Worm (Caenorhabditis elegans): ENCODE results near the gene cyn-11.

Gene cyn-11

DNA sequence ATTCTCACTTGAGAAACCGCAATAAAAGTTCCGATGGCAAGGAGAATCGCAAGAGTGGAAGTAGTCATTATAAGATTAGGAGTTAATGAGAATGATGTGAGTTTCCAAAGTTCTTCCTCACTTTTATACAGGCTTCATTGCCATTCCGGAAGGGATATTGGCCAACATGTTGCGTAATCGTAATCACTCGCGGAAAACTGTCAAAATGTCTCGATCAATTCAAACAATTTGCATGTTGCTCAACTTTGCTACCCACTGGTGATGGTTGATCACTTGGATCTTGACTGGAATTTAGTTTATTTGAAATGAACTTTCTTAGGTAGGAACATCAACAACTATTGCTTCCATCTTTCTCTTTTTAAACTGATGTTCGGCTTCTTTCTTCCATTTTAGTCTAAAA lies 21.4 kb upstream of the cyn-11 start, which contains the start of gene idpb-4:
Gene idpb-4, minus strand, starts transcription at position 101 of the 400 bp plus-strand sequence.
- TF ChIP-seq efl-1 (optimal IDR thresholded peaks at IDR 0.05) (no peak), efl-1 (GFP tag; optimal IDR thresholded peaks at IDR 0.05 in 1 of 2) (peak in 1 of 2 experiments; percentile 24), snpc-4 (tag; optimal IDR thresholded peaks at IDR 0.05) (no peak), lir-3 (tag; optimal IDR thresholded peaks at IDR 0.05; ENCODE audit: poor library complexity) (no peak)

DNA sequence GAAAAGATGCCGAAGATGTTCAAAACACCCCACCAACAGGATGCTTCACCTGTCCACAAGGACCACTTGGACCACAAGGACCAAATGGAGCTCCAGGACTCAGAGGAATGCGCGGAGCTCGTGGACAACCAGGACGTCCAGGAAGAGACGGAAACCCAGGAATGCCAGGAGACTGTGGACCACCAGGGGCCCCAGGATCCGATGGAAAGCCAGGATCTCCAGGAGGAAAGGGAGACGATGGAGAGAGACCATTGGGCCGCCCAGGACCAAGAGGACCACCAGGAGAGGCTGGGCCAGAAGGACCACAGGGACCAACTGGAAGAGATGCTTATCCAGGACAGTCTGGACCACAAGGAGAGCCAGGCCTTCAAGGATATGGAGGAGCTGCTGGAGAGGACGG lies 17.5 kb upstream of the cyn-11 start:
- TF ChIP-seq hpl-2 (GFP tag; optimal IDR thresholded peaks at IDR 0.05) (no peak), lin-13 (GFP tag; optimal IDR thresholded peaks at IDR 0.05) (no peak), mab-9 (GFP tag; IDR thresholded peaks at IDR 0.05) (no peak), nhr-84 (tag; optimal IDR thresholded peaks at IDR 0.05) (no peak), blmp-1 (tag; optimal IDR thresholded peaks at IDR 0.05) (no peak), lin-39 (tag; optimal IDR thresholded peaks at IDR 0.05) (no peak), nhr-28 (tag; optimal IDR thresholded peaks at IDR 0.05) (no peak), unc-130 (tag; optimal IDR thresholded peaks at IDR 0.05) (no peak), egl-13 (tag; optimal IDR thresholded peaks at IDR 0.05) (no peak), nhr-11 (tag; optimal IDR thresholded peaks at IDR 0.05) (no peak), irx-1 (tag; optimal IDR thresholded peaks at IDR 0.05) (no peak), zip-4 (GFP tag; optimal IDR thresholded peaks at IDR 0.05) (no peak), hlh-4 (tag; optimal IDR thresholded peaks at IDR 0.05) (no peak), ceh-90 (tag; optimal IDR thresholded peaks at IDR 0.05) (no peak), ceh-63 (GFP tag; optimal IDR thresholded peaks at IDR 0.05) (no peak), pax-3 (tag; optimal IDR thresholded peaks at IDR 0.05) (no peak), nhr-71 (tag; optimal IDR thresholded peaks at IDR 0.05) (no peak), lsy-2 (tag; optimal IDR thresholded peaks at IDR 0.05) (no peak), jun-1 (tag; optimal IDR thresholded peaks at IDR 0.05) (no peak)

DNA sequence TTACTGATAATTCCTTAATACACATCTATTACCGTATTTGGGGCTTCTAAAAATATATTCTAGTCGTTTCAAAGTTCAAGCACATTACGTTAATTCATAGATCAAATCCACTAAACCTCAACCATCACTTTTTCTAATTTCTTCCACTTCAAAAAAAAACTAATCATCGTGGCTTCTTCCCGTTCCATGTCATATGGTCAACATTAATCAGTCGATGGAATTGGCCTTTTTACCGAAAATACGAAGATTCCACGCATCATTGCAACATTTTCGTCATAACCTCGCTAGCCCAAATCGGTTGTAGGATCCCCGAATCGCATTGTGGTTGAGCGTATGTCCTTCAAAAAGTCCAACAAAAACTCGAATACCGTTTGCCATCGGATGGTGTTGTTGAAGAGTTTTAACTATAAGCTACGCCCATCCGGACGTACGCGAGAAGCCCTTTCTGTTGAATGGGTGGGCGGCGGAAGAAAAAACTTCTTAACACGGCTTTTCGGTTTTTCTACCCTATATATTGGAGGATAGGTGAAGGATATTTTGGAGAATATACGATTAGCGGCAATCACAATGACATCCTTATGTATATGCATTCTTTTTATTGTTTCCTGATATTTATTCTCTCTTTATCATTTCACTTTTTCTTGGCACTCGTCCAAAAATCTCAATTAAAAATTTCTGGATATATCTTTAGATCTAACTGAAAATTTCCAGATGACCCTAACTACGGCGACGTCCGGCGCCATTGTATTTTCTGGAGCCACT lies 16.4 kb upstream of the cyn-11 start, which contains the start of gene rol-6:
Gene rol-6, plus strand, starts transcription at position 712 of the 762 bp plus-strand sequence.
- TF ChIP-seq fkh-8 (tag; optimal IDR thresholded peaks at IDR 0.05) (no peak), blmp-1 (tag; optimal IDR thresholded peaks at IDR 0.05) (peak; percentile 50)

DNA sequence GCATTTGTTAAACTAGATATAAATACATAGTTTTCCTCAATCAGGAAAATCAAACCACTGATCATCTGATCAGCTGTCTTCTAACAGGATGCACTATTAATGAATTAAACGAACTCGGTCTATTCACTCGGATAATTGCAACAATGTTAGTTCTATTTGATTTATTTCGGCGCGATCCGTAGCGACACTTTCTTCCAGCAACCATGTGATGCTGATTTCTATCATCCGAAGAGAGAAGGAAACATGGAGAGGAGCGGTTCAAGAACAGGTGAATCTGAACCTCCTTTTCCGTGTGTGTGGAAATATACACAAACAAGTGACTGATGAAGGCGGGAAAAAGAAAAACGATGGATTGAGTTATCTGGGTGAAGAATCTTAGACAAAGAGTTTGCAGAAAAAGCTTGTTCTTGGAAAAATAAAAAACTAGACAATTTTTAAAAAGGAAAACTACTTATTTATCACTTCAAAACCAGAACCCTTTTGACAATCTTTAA lies 15.7 kb upstream of the cyn-11 start:
- TF ChIP-seq unc-62 (GFP tag; optimal IDR thresholded peaks at IDR 0.05) = no peak
- peak; percentile 89 for TF ChIP-seq blmp-1 (tag; optimal IDR thresholded peaks at IDR 0.05)

DNA sequence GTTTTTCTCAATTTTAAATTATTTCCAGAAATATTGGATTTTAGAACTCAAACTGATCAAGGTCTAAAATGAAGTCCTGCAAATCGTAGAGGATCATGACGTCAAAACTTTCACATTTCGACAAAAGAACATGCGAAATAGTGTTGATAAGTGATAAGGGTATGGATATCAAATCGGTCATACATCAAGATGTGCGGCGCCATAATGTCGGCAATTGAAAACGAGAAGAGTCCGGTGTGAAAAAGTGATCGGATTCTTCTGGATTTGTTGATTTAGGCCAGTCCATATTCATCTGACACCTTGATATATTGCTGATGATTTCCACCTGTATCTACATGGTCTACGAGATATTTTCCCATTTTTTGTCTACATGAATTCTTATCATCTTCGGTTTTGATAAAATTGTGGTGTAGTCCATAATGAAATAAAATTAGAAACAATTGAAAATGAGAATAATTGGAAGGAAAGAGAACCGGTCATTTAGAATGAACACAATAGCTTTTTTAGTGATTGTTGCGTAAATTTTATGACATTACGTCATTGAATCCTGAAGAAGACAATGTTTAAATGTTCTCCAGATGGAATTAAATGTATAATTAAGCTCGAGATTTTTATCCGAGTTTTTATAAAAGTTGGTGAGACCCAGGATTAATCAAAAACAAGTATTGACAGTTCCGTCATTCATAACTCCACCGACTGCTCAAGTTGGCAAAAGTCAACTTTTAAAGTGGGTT lies 15.0 kb upstream of the cyn-11 start:
- TF ChIP-seq nhr-47 (tag; optimal IDR thresholded peaks at IDR 0.05) = no peak
- no peak for TF ChIP-seq nhr-20 (tag; optimal IDR thresholded peaks at IDR 0.05)
- TF ChIP-seq lin-35 (GFP tag; optimal IDR thresholded peaks at IDR 0.05) = no peak
- TF ChIP-seq tlp-1 (tag; optimal IDR thresholded peaks at IDR 0.05) = no peak
- no peak for TF ChIP-seq ets-5 (GFP tag; IDR thresholded peaks at IDR 0.05)
- no peak for TF ChIP-seq egl-13 (tag; optimal IDR thresholded peaks at IDR 0.05)
- TF ChIP-seq nhr-76 (tag; optimal IDR thresholded peaks at IDR 0.05) = no peak
- TF ChIP-seq C16A3.4 (tag; optimal IDR thresholded peaks at IDR 0.05) = no peak
- TF ChIP-seq Y116A8C.19 (tag; optimal IDR thresholded peaks at IDR 0.05; ENCODE audit: borderline replicate concordance) = no peak
- no peak for TF ChIP-seq dsc-1 (tag; optimal IDR thresholded peaks at IDR 0.05)
- no peak for TF ChIP-seq unc-86 (tag; optimal IDR thresholded peaks at IDR 0.05)
- no peak for TF ChIP-seq sup-37 (GFP tag; optimal IDR thresholded peaks at IDR 0.05)
- no peak for TF ChIP-seq lin-14 (GFP tag; optimal IDR thresholded peaks at IDR 0.05)
- no peak for TF ChIP-seq unc-98 (GFP tag; IDR thresholded peaks at IDR 0.05)
- TF ChIP-seq blmp-1 (tag; optimal IDR thresholded peaks at IDR 0.05) = peak; percentile 96
- TF ChIP-seq hlh-17 (GFP tag; optimal IDR thresholded peaks at IDR 0.05; ENCODE audit: borderline replicate concordance) = no peak
- TF ChIP-seq efl-1 (optimal IDR thresholded peaks at IDR 0.05) = no peak
- peak in 1 of 2 experiments; percentile 27 for TF ChIP-seq efl-1 (GFP tag; optimal IDR thresholded peaks at IDR 0.05 in 1 of 2)
- TF ChIP-seq snu-23 (GFP tag; optimal IDR thresholded peaks at IDR 0.05) = no peak
- TF ChIP-seq grh-1 (GFP tag; IDR thresholded peaks at IDR 0.05) = no peak
- TF ChIP-seq nhr-11 (tag; optimal IDR thresholded peaks at IDR 0.05) = no peak
- no peak for TF ChIP-seq C34B4.2 (tag; optimal IDR thresholded peaks at IDR 0.05)
- no peak for TF ChIP-seq fkh-10 (GFP tag; optimal IDR thresholded peaks at IDR 0.05)
